Worm (Caenorhabditis elegans) whole organism, young adult: ENCODE measurements around the gene srlf-12.

Experiments used
- B0035.1 ChIP-seq: sonication (generic microtip); optimal IDR thresholded peaks from 2 replicates; lab custom pipeline; 2016; ENCODE audit warnings: missing genetic modification characterization, mild to moderate bottlenecking, missing compliant biosample characterization, missing genotype, missing genetic modification reagents
- B0261.1 ChIP-seq: sonication (generic microtip); optimal IDR thresholded peaks from 2 replicates; lab custom pipeline; 2016; ENCODE audit warnings: mild to moderate bottlenecking, missing genetic modification characterization, moderate library complexity, missing compliant biosample characterization
- C06A6.2 ChIP-seq: fragments of 200-800 bp; sonication (Bioruptor generic); conservative IDR thresholded peaks from 2 replicates; pipeline ENCODE4 v1.3.6; 2022; ENCODE audit warnings: missing genetic modification characterization, missing compliant biosample characterization
- F22D6.2 ChIP-seq: sonication (generic microtip); optimal IDR thresholded peaks from 2 replicates; lab custom pipeline; 2016; ENCODE audit warnings: mild to moderate bottlenecking, missing genetic modification characterization, missing compliant biosample characterization
- F33H1.4 ChIP-seq: fragments of 200-800 bp; sonication (Bioruptor generic); IDR thresholded peaks from 2 replicates; pipeline ENCODE4 v1.3.6; 2022; ENCODE audit warnings: missing genetic modification reagents, missing genetic modification characterization, missing compliant biosample characterization
- F37B4.10 ChIP-seq: fragments of 200-800 bp; sonication (Bioruptor generic); IDR thresholded peaks from 2 replicates; pipeline ENCODE4 v1.3.6; 2022; ENCODE audit warnings: missing genetic modification characterization, missing compliant biosample characterization
- F57A8.1 ChIP-seq: fragments of 200-800 bp; sonication (Bioruptor generic); optimal IDR thresholded peaks from 2 replicates; lab custom pipeline; 2018; ENCODE audit warnings: mild to moderate bottlenecking, missing genetic modification characterization, moderate library complexity, missing compliant biosample characterization
- K11D2.4 ChIP-seq: fragments of 200-800 bp; sonication (Bioruptor generic); IDR thresholded peaks from 2 replicates; pipeline ENCODE4 v1.3.6; 2022; ENCODE audit warnings: missing genetic modification reagents, missing genetic modification characterization, missing compliant biosample characterization
- Y56A3A.18 ChIP-seq: fragments of 200-800 bp; sonication (Bioruptor generic); IDR thresholded peaks from 2 replicates; pipeline ENCODE4 v1.3.6; 2022; ENCODE audit warnings: missing genetic modification reagents, missing genetic modification characterization, missing compliant biosample characterization
- Y67H2A.10 ChIP-seq: fragments of 200-800 bp; sonication (Bioruptor generic); conservative IDR thresholded peaks from 2 replicates; pipeline ENCODE4 v1.3.6; 2022; ENCODE audit warnings: missing genetic modification reagents, missing genetic modification characterization, missing compliant biosample characterization
- Y95B8A.8 ChIP-seq: fragments of 200-800 bp; sonication (Bioruptor generic); IDR thresholded peaks from 2 replicates; pipeline ENCODE4 v1.3.6; 2022; ENCODE audit warnings: missing genetic modification reagents, missing genetic modification characterization, missing compliant biosample characterization
- atf-7 ChIP-seq: sonication (generic microtip); optimal IDR thresholded peaks from 2 replicates; lab custom pipeline; 2017; ENCODE audit warnings: mild to moderate bottlenecking, missing genetic modification characterization, missing compliant biosample characterization
- attf-3 ChIP-seq: fragments of 200-800 bp; sonication (Bioruptor generic); conservative IDR thresholded peaks from 2 replicates; pipeline ENCODE4 v1.3.6; 2022; ENCODE audit warnings: missing genetic modification reagents, missing genetic modification characterization, missing compliant biosample characterization
- attf-5 ChIP-seq: fragments of 200-800 bp; sonication (Bioruptor generic); optimal IDR thresholded peaks from 2 replicates; lab custom pipeline; 2018; ENCODE audit warnings: mild to moderate bottlenecking, missing genetic modification characterization, missing compliant biosample characterization
- cebp-1 ChIP-seq, 2 experiments: fragments of 200-800 bp in 1 of 2; sonication (Bioruptor generic) in 1 of 2; sonication (generic microtip) in 1 of 2; IDR thresholded peaks in 1 of 2; optimal IDR thresholded peaks in 1 of 2; 2 replicates each; pipeline versions ENCODE4 v1.3.6 to Lab custom; 2017 to 2022; ENCODE audit warnings: missing compliant biosample characterization in 2 of 2, missing genetic modification characterization in 2 of 2, mild to moderate bottlenecking in 1 of 2, missing genetic modification reagents in 1 of 2, moderate library complexity in 1 of 2
- cebp-2 ChIP-seq: fragments of 200-800 bp; sonication (Bioruptor generic); IDR thresholded peaks from 2 replicates; pipeline ENCODE4 v1.3.6; 2022; ENCODE audit warnings: missing genetic modification characterization, missing compliant biosample characterization
- ceh-100 ChIP-seq: fragments of 200-800 bp; sonication (Bioruptor generic); IDR thresholded peaks from 2 replicates; pipeline ENCODE4 v1.3.6; 2022; ENCODE audit warnings: missing genetic modification reagents, missing genetic modification characterization, missing compliant biosample characterization
- ceh-27 ChIP-seq: fragments of 200-800 bp; sonication (Bioruptor generic); optimal IDR thresholded peaks from 2 replicates; lab custom pipeline; 2018; ENCODE audit warnings: mild to moderate bottlenecking, missing genetic modification characterization, moderate library complexity, missing compliant biosample characterization
- chd-7 ChIP-seq: sonication (generic microtip); optimal IDR thresholded peaks from 2 replicates; lab custom pipeline; 2016; ENCODE audit warnings: mild to moderate bottlenecking, missing genetic modification characterization, moderate library complexity, missing compliant biosample characterization
- die-1 ChIP-seq: sonication (generic microtip); optimal IDR thresholded peaks from 2 replicates; lab custom pipeline; 2016; ENCODE audit warnings: missing genotype, mild to moderate bottlenecking, missing genetic modification characterization, missing compliant biosample characterization
- dox-1 ChIP-seq: fragments of 200-800 bp; sonication (Bioruptor generic); IDR thresholded peaks from 2 replicates; pipeline ENCODE4 v1.3.6; 2022; ENCODE audit warnings: missing genetic modification reagents, missing genetic modification characterization, missing compliant biosample characterization
- dpl-1 ChIP-seq: fragments of 150-350 bp; optimal IDR thresholded peaks from 2 replicates; lab custom pipeline; 2014; ENCODE audit warnings: missing biosample characterization, missing genetic modification reagents, missing genetic modification characterization
- efl-1 ChIP-seq: fragments of 150-350 bp; optimal IDR thresholded peaks from 2 replicates; lab custom pipeline; 2014; ENCODE audit warnings: missing biosample characterization, missing genetic modification reagents, missing genetic modification characterization
- egl-44 ChIP-seq: fragments of 200-800 bp; sonication (Bioruptor generic); IDR thresholded peaks from 2 replicates; pipeline ENCODE4 v1.3.6; 2022; ENCODE audit warnings: missing genetic modification reagents, missing genetic modification characterization, missing compliant biosample characterization
- ekl-4 ChIP-seq: fragments of 200-800 bp; sonication (Bioruptor generic); IDR thresholded peaks from 2 replicates; pipeline ENCODE4 v1.3.6; 2022; ENCODE audit warnings: missing genetic modification reagents, missing genetic modification characterization, missing compliant biosample characterization
- ets-4 ChIP-seq: fragments of 200-800 bp; sonication (Bioruptor generic); optimal IDR thresholded peaks from 2 replicates; lab custom pipeline; 2018; ENCODE audit warnings: mild to moderate bottlenecking, missing genetic modification characterization, missing compliant biosample characterization
- hlh-26 ChIP-seq: fragments of 200-800 bp; sonication (Bioruptor generic); conservative IDR thresholded peaks from 2 replicates; pipeline ENCODE4 v1.3.6; 2022; ENCODE audit warnings: missing genetic modification reagents, missing genetic modification characterization, missing compliant biosample characterization
- hmg-20 ChIP-seq: fragments of 200-800 bp; sonication (Bioruptor generic); IDR thresholded peaks from 2 replicates; pipeline ENCODE4 v1.3.6; 2022; ENCODE audit warnings: missing genetic modification reagents, missing genetic modification characterization, missing compliant biosample characterization
- let-607 ChIP-seq, 2 experiments: fragments of 200-800 bp in 1 of 2; sonication (Bioruptor generic) in 1 of 2; sonication (generic microtip) in 1 of 2; optimal IDR thresholded peaks; 2 replicates each; lab custom pipeline; 2016 to 2018; ENCODE audit warnings: mild to moderate bottlenecking in 2 of 2, missing compliant biosample characterization in 2 of 2, missing genetic modification characterization in 2 of 2, moderate library complexity in 2 of 2, missing genotype in 1 of 2
- lin-26 ChIP-seq: fragments of 200-800 bp; sonication (Bioruptor generic); IDR thresholded peaks from 2 replicates; pipeline ENCODE4 v1.3.6; 2022; ENCODE audit warnings: missing genetic modification reagents, missing genetic modification characterization, missing compliant biosample characterization
- lir-1 ChIP-seq: fragments of 200-800 bp; sonication (Bioruptor generic); conservative IDR thresholded peaks from 2 replicates; pipeline ENCODE4 v1.3.6; 2022; ENCODE audit warnings: missing genetic modification reagents, missing genetic modification characterization, missing compliant biosample characterization
- madf-10 ChIP-seq: sonication (generic microtip); optimal IDR thresholded peaks from 2 replicates; lab custom pipeline; 2016; ENCODE audit warnings: mild to moderate bottlenecking, missing genetic modification characterization, missing compliant biosample characterization
- madf-3 ChIP-seq: fragments of 200-800 bp; sonication (Bioruptor generic); IDR thresholded peaks from 2 replicates; pipeline ENCODE4 v1.3.6; 2022; ENCODE audit warnings: missing genetic modification reagents, missing genetic modification characterization, missing compliant biosample characterization
- madf-8 ChIP-seq: fragments of 200-800 bp; sonication (Bioruptor generic); conservative IDR thresholded peaks from 2 replicates; pipeline ENCODE4 v1.3.6; 2022; ENCODE audit warnings: missing genetic modification reagents, missing genetic modification characterization, missing compliant biosample characterization
- mxl-1 ChIP-seq: sonication (generic microtip); optimal IDR thresholded peaks from 2 replicates; lab custom pipeline; 2016; ENCODE audit warnings: missing genetic modification characterization, missing compliant biosample characterization
- nfya-2 ChIP-seq: fragments of 200-800 bp; sonication (Bioruptor generic); IDR thresholded peaks from 2 replicates; pipeline ENCODE4 v1.3.6; 2022; ENCODE audit warnings: missing genetic modification reagents, missing genetic modification characterization, missing compliant biosample characterization
- nhr-80 ChIP-seq: sonication (generic microtip); optimal IDR thresholded peaks from 2 replicates; lab custom pipeline; 2016; ENCODE audit warnings: missing genetic modification characterization, missing compliant biosample characterization
- sdz-38 ChIP-seq: sonication (generic microtip); optimal IDR thresholded peaks from 2 replicates; lab custom pipeline; 2016; ENCODE audit warnings: missing genotype, missing genetic modification characterization, missing compliant biosample characterization
- snpc-4 ChIP-seq, 5 experiments: fragments of 150-350 bp in 1 of 5; sonication (generic microtip) in 4 of 5; optimal IDR thresholded peaks; 2 replicates each; lab custom pipeline; 2014 to 2018; ENCODE audit warnings: missing genetic modification characterization in 5 of 5, missing biosample characterization in 3 of 5, antibody characterized with exemption in 2 of 5, mild to moderate bottlenecking in 2 of 5, missing compliant biosample characterization in 2 of 5, missing genotype in 2 of 5, moderate library complexity in 2 of 5, missing genetic modification reagents in 1 of 5
- tbp1 ChIP-seq: fragments of 200-800 bp; sonication (Bioruptor generic); optimal IDR thresholded peaks from 2 replicates; lab custom pipeline; 2018; ENCODE audit warnings: mild to moderate bottlenecking, missing genetic modification characterization, missing compliant biosample characterization
- unc-62 ChIP-seq: fragments of 150-350 bp; optimal IDR thresholded peaks from 2 replicates; lab custom pipeline; 2014; ENCODE audit warnings: missing biosample characterization, missing genetic modification reagents, missing genetic modification characterization
- zfh-2 ChIP-seq: fragments of 200-800 bp; sonication (Bioruptor generic); conservative IDR thresholded peaks from 2 replicates; pipeline ENCODE4 v1.3.6; 2022; ENCODE audit warnings: missing genetic modification reagents, missing genetic modification characterization, missing compliant biosample characterization
- ztf-18 ChIP-seq: sonication (generic microtip); optimal IDR thresholded peaks from 2 replicates; lab custom pipeline; 2016; ENCODE audit warnings: missing genotype, mild to moderate bottlenecking, missing genetic modification characterization, missing compliant biosample characterization
- ztf-22 ChIP-seq: fragments of 200-800 bp; sonication (Bioruptor generic); optimal IDR thresholded peaks from 2 replicates; lab custom pipeline; 2018; ENCODE audit warnings: mild to moderate bottlenecking, missing genetic modification characterization, moderate library complexity, missing compliant biosample characterization
- ztf-28 ChIP-seq: fragments of 200-800 bp; sonication (Bioruptor generic); IDR thresholded peaks from 2 replicates; pipeline ENCODE4 v1.3.6; 2022; ENCODE audit warnings: missing genetic modification reagents, missing genetic modification characterization, missing compliant biosample characterization
- ztf-3 ChIP-seq: fragments of 200-800 bp; sonication (Bioruptor generic); optimal IDR thresholded peaks from 2 replicates; lab custom pipeline; 2018; ENCODE audit warnings: mild to moderate bottlenecking, missing genetic modification characterization, missing compliant biosample characterization

Gene srlf-12

ce11 chrIV:10935853-10936491 is 44.1 kb upstream of the srlf-12 start, which contains the start of gene lgg-2 (continued):
- TF ChIP-seq nhr-80 (tag; lab: Kevin White, UChicago) (peak; percentile 92), B0035.1 (tag; lab: Kevin White, UChicago) (peak; percentile 35), dox-1 (GFP tag; lab: Robert Waterston, UW) (peak; percentile 76), sdz-38 (tag; lab: Kevin White, UChicago) (no peak), ztf-28 (GFP tag; lab: Robert Waterston, UW) (no peak), die-1 (peak; percentile 21), snpc-4 (GFP tag; optimal IDR thresholded peaks at IDR 0.05; lab: Kevin White, UChicago) (no peak), snpc-4 (tag; optimal IDR thresholded peaks at IDR 0.05; lab: Kevin White, UChicago) (peak in 3 of 4 experiments; percentile 25 to 71 (median 67)), ztf-3 (GFP tag; lab: Kevin White, UChicago) (peak; percentile 40), F57A8.1 (GFP tag; lab: Kevin White, UChicago) (no peak), mxl-1 (tag; lab: Kevin White, UChicago) (peak; percentile 23), madf-3 (0 out of 2 replicates have a peak, but pooled peaks have one; percentile 64), ets-4 (GFP tag; lab: Kevin White, UChicago) (peak; percentile 48), unc-62 (peak; percentile 68), madf-10 (tag; lab: Kevin White, UChicago) (peak; percentile 85), cebp-1 (GFP tag; IDR thresholded peaks at IDR 0.05; lab: Robert Waterston, UW) (peak; percentile 44; the same call in 1 of the 2 replicates), cebp-1 (tag; optimal IDR thresholded peaks at IDR 0.05; lab: Kevin White, UChicago) (peak; percentile 92), tbp1 (GFP tag; lab: Kevin White, UChicago) (peak; percentile 60), hlh-26 (GFP tag; lab: Robert Waterston, UW) (no peak), lin-26 (GFP tag; lab: Robert Waterston, UW) (peak; percentile 52; the same call in 1 of the 2 replicates), atf-7 (tag; lab: Kevin White, UChicago) (peak; percentile 87), nfya-2 (GFP tag; lab: Robert Waterston, UW) (no peak), hmg-20 (GFP tag; lab: Robert Waterston, UW) (0 out of 2 replicates have a peak, but pooled peaks have one; percentile 30), egl-44 (GFP tag; lab: Robert Waterston, UW) (0 out of 2 replicates have a peak, but pooled peaks have one; percentile 61), attf-3 (peak; percentile 31; the same call in 1 of the 2 replicates), Y67H2A.10 (peak; percentile 73), zfh-2 (GFP tag; lab: Robert Waterston, UW) (peak; percentile 75), ceh-100 (peak; percentile 50), attf-5 (GFP tag; lab: Kevin White, UChicago) (peak; percentile 86), Y95B8A.8 (GFP tag; lab: Robert Waterston, UW) (peak; percentile 76), F37B4.10 (GFP tag; lab: Robert Waterston, UW) (0 out of 2 replicates have a peak, but pooled peaks have one; percentile 28), ceh-27 (GFP tag; lab: Kevin White, UChicago) (peak; percentile 94), cebp-2 (GFP tag; lab: Robert Waterston, UW) (no peak), F22D6.2 (tag; lab: Kevin White, UChicago) (peak; percentile 84), madf-8 (GFP tag; lab: Robert Waterston, UW) (no peak), F33H1.4 (GFP tag; lab: Robert Waterston, UW) (peak; percentile 32), ekl-4 (GFP tag; lab: Robert Waterston, UW) (peak; percentile 90), let-607 (tag; optimal IDR thresholded peaks at IDR 0.05; lab: Kevin White, UChicago) (peak; percentile 69 to 87), ztf-18 (tag; lab: Kevin White, UChicago) (peak; percentile 81), Y56A3A.18 (GFP tag; lab: Robert Waterston, UW) (peak; percentile 42; the same call in 1 of the 2 replicates), K11D2.4 (peak; percentile 91), efl-1 (no peak), ztf-22 (peak; percentile 87), dpl-1 (GFP tag; lab: Kevin White, UChicago) (no peak), C06A6.2 (GFP tag; lab: Robert Waterston, UW) (peak; percentile 90), chd-7 (tag; lab: Kevin White, UChicago) (peak; percentile 95), B0261.1 (tag; lab: Kevin White, UChicago) (peak; percentile 9), lir-1 (GFP tag; lab: Robert Waterston, UW) (0 out of 2 replicates have a peak, but pooled peaks have one; percentile 7)
